Fruit fly (Drosophila melanogaster) whole organism, embryonic: ENCODE measurements around the gene yps.

Experiments
- Awh ChIP-seq: fragments of 200-800 bp; sonication (Bioruptor generic); IDR thresholded peaks from 2 replicates; pipeline ENCODE4, ENCODE4 v1.3.6; 2022; ENCODE audit warnings: missing biosample characterization, missing genetic modification characterization
- Blimp-1 ChIP-seq: fragments of 200-800 bp; sonication (Bioruptor generic); optimal IDR thresholded peaks from 3 replicates; lab custom pipeline; 2018; ENCODE audit warnings: missing biosample characterization, missing genetic modification characterization, mild to moderate bottlenecking, moderate library complexity, missing genetic modification reagents
- BtbVII ChIP-seq: fragments of 200-800 bp; sonication (Bioruptor generic); optimal IDR thresholded peaks from 3 replicates; lab custom pipeline; 2017; ENCODE audit warnings: missing biosample characterization, mild to moderate bottlenecking, missing genetic modification characterization
- CG11398 ChIP-seq: fragments of 200-800 bp; sonication (Bioruptor generic); optimal IDR thresholded peaks from 2 replicates; lab custom pipeline; 2016; ENCODE audit warnings: missing biosample characterization, missing genetic modification characterization
- CG11723 ChIP-seq: fragments of 200-800 bp; sonication (Bioruptor generic); optimal IDR thresholded peaks from 2 replicates; lab custom pipeline; 2017; ENCODE audit warnings: missing biosample characterization, mild to moderate bottlenecking, missing genetic modification characterization
- CG12391 ChIP-seq: fragments of 200-800 bp; sonication (Bioruptor generic); optimal IDR thresholded peaks from 3 replicates; lab custom pipeline; 2018; ENCODE audit warnings: missing biosample characterization, mild to moderate bottlenecking, missing genetic modification characterization, moderate library complexity
- CG12942 ChIP-seq: fragments of 200-800 bp; sonication (Bioruptor generic); optimal IDR thresholded peaks from 3 replicates; lab custom pipeline; 2016; ENCODE audit warnings: missing biosample characterization, missing genetic modification characterization
- CG13287 ChIP-seq: fragments of 200-800 bp; sonication (Bioruptor generic); IDR thresholded peaks from 2 replicates; pipeline ENCODE4 v1.3.6; 2022; ENCODE audit warnings: missing biosample characterization, missing genetic modification characterization; ENCODE audit not compliant: partially characterized antibody
- CG13424 ChIP-seq: fragments of 200-800 bp; sonication (Bioruptor generic); optimal IDR thresholded peaks from 2 replicates; lab custom pipeline; 2019; ENCODE audit warnings: missing biosample characterization, mild to moderate bottlenecking, missing genetic modification characterization, moderate library complexity
- CG1647 ChIP-seq: fragments of 200-800 bp; sonication (Bioruptor generic); optimal IDR thresholded peaks from 3 replicates; lab custom pipeline; 2016; ENCODE audit warnings: missing biosample characterization, missing genetic modification characterization
- CG17829 ChIP-seq: fragments of 200-800 bp; optimal IDR thresholded peaks from 2 replicates; lab custom pipeline; 2019; ENCODE audit warnings: missing biosample characterization, mild to moderate bottlenecking, missing genetic modification characterization, moderate library complexity
- CG1832 ChIP-seq: fragments of 200-800 bp; sonication (Bioruptor generic); optimal IDR thresholded peaks from 2 replicates; lab custom pipeline; 2017; ENCODE audit warnings: missing biosample characterization, mild to moderate bottlenecking, missing genetic modification characterization, inconsistent platforms
- CG2116 ChIP-seq: fragments of 200-800 bp; sonication (Bioruptor generic); optimal IDR thresholded peaks from 3 replicates; lab custom pipeline; 2018; ENCODE audit warnings: missing biosample characterization, mild to moderate bottlenecking, missing genetic modification characterization
- CG31365 ChIP-seq: fragments of 200-800 bp; sonication (Bioruptor generic); optimal IDR thresholded peaks from 2 replicates; lab custom pipeline; 2018; ENCODE audit warnings: missing biosample characterization, mild to moderate bottlenecking, missing genetic modification characterization
- CG31441 ChIP-seq: fragments of 200-800 bp; sonication (Bioruptor generic); IDR thresholded peaks from 2 replicates; pipeline ENCODE4 v1.3.6; 2022; ENCODE audit warnings: missing biosample characterization, missing genetic modification characterization
- CG34376 ChIP-seq: fragments of 200-800 bp; sonication (Bioruptor generic); optimal IDR thresholded peaks from 2 replicates; lab custom pipeline; 2018; ENCODE audit warnings: missing biosample characterization, mild to moderate bottlenecking, missing genetic modification characterization
- CG4854 ChIP-seq: fragments of 200-800 bp; sonication (Bioruptor generic); optimal IDR thresholded peaks from 2 replicates; lab custom pipeline; 2016; ENCODE audit warnings: missing biosample characterization, missing genetic modification characterization, inconsistent platforms
- CG6272 ChIP-seq: fragments of 200-800 bp; sonication (Bioruptor generic); IDR thresholded peaks from 2 replicates; pipeline ENCODE4 v1.3.6; 2022; ENCODE audit warnings: missing biosample characterization, missing genetic modification characterization
- CG6683 ChIP-seq: fragments of 200-800 bp; sonication (Bioruptor generic); optimal IDR thresholded peaks from 2 replicates; lab custom pipeline; 2017; ENCODE audit warnings: missing biosample characterization, mild to moderate bottlenecking, missing genetic modification characterization, missing genetic modification reagents
- CG7839 ChIP-seq: fragments of 200-800 bp; sonication (Bioruptor generic); optimal IDR thresholded peaks from 3 replicates; lab custom pipeline; 2018; ENCODE audit warnings: missing biosample characterization, mild to moderate bottlenecking, missing genetic modification characterization, moderate library complexity
- CG8388 ChIP-seq: fragments of 200-800 bp; sonication (Bioruptor generic); optimal IDR thresholded peaks from 2 replicates; lab custom pipeline; 2019; ENCODE audit warnings: missing biosample characterization, mild to moderate bottlenecking, missing genetic modification characterization, moderate library complexity
- CG9932 ChIP-seq: fragments of 200-800 bp; sonication (Bioruptor generic); IDR thresholded peaks from 2 replicates; pipeline ENCODE4 v1.3.6; 2022; ENCODE audit warnings: missing biosample characterization, missing genetic modification characterization
- D19B ChIP-seq: fragments of 200-800 bp; sonication (Bioruptor generic); optimal IDR thresholded peaks from 2 replicates; lab custom pipeline; 2017; ENCODE audit warnings: missing biosample characterization, mild to moderate bottlenecking, missing genetic modification characterization
- Dbx ChIP-seq: fragments of 200-800 bp; sonication (Bioruptor generic); IDR thresholded peaks from 3 replicates; pipeline ENCODE4 v1.3.6; 2022; ENCODE audit warnings: missing biosample characterization, missing genetic modification characterization
- Dip2 ChIP-seq: fragments of 200-800 bp; sonication (Bioruptor generic); IDR thresholded peaks from 2 replicates; pipeline ENCODE4 v1.3.6; 2022; ENCODE audit warnings: missing biosample characterization, missing genetic modification characterization
- Drgx ChIP-seq: fragments of 200-800 bp; sonication (Bioruptor generic); IDR thresholded peaks from 2 replicates; pipeline ENCODE4 v1.3.6; 2022; ENCODE audit warnings: missing biosample characterization, missing genetic modification characterization
- Kr ChIP-seq: fragments of 200-800 bp; sonication (Bioruptor generic); optimal IDR thresholded peaks from 2 replicates; lab custom pipeline; 2017; ENCODE audit warnings: missing biosample characterization, mild to moderate bottlenecking, missing genetic modification characterization
- Max ChIP-seq: fragments of 200-800 bp; sonication (Bioruptor generic); optimal IDR thresholded peaks from 2 replicates; lab custom pipeline; 2016; ENCODE audit warnings: missing biosample characterization, mild to moderate bottlenecking, missing genetic modification characterization
- Nf-YB ChIP-seq: fragments of 200-800 bp; sonication (Bioruptor generic); optimal IDR thresholded peaks from 3 replicates; lab custom pipeline; 2019; ENCODE audit warnings: missing biosample characterization, mild to moderate bottlenecking, missing genetic modification characterization, moderate library complexity
- Nf-YC ChIP-seq: fragments of 200-800 bp; optimal IDR thresholded peaks from 3 replicates; lab custom pipeline; 2019; ENCODE audit warnings: missing biosample characterization, mild to moderate bottlenecking, missing genetic modification characterization, moderate library complexity
- NfI ChIP-seq: fragments of 200-800 bp; sonication (Bioruptor generic); optimal IDR thresholded peaks from 3 replicates; lab custom pipeline; 2018; ENCODE audit warnings: missing biosample characterization, mild to moderate bottlenecking, missing genetic modification characterization, moderate library complexity
- Poxn ChIP-seq: fragments of 200-800 bp; sonication (Bioruptor generic); IDR thresholded peaks from 2 replicates; pipeline ENCODE4 v1.3.6; 2022; ENCODE audit warnings: missing biosample characterization, missing genetic modification characterization
- Ptx1 ChIP-seq: fragments of 200-800 bp; sonication (Bioruptor generic); IDR thresholded peaks from 2 replicates; pipeline ENCODE4 v1.3.6; 2022; ENCODE audit warnings: missing biosample characterization, missing genetic modification characterization
- Scr ChIP-seq: fragments of 200-800 bp; sonication (Bioruptor generic); IDR thresholded peaks from 2 replicates; pipeline ENCODE4 v1.3.6; 2022; ENCODE audit warnings: missing biosample characterization, missing genetic modification characterization; ENCODE audit not compliant: partially characterized antibody
- Sox100B ChIP-seq: fragments of 200-800 bp; sonication (Bioruptor generic); optimal IDR thresholded peaks from 3 replicates; lab custom pipeline; 2018; ENCODE audit warnings: missing biosample characterization, mild to moderate bottlenecking, missing genetic modification characterization
- Vsx1 ChIP-seq: fragments of 200-800 bp; sonication (Bioruptor generic); optimal IDR thresholded peaks from 2 replicates; lab custom pipeline; 2017; ENCODE audit warnings: missing biosample characterization, mild to moderate bottlenecking, missing genetic modification characterization, missing genetic modification reagents
- amos ChIP-seq: fragments of 200-800 bp; sonication (Bioruptor generic); IDR thresholded peaks from 2 replicates; pipeline ENCODE4 v1.3.6; 2022; ENCODE audit warnings: missing biosample characterization, missing genetic modification characterization; ENCODE audit not compliant: partially characterized antibody
- az2 ChIP-seq: fragments of 200-800 bp; sonication (Bioruptor generic); optimal IDR thresholded peaks from 3 replicates; lab custom pipeline; 2016; ENCODE audit warnings: missing biosample characterization, missing genetic modification characterization
- ci ChIP-seq: fragments of 200-800 bp; sonication (Bioruptor generic); IDR thresholded peaks from 3 replicates; pipeline ENCODE4 v1.3.6; 2022; ENCODE audit warnings: missing biosample characterization, missing genetic modification characterization
- dmrt99B ChIP-seq: fragments of 200-800 bp; sonication (Bioruptor generic); optimal IDR thresholded peaks from 2 replicates; lab custom pipeline; 2018; ENCODE audit warnings: missing biosample characterization, mild to moderate bottlenecking, missing genetic modification characterization, moderate library complexity
- fd64A ChIP-seq: fragments of 200-800 bp; sonication (Bioruptor generic); optimal IDR thresholded peaks from 3 replicates; lab custom pipeline; 2018; ENCODE audit warnings: missing biosample characterization, mild to moderate bottlenecking, missing genetic modification characterization
- fru ChIP-seq: fragments of >200 bp; optimal IDR thresholded peaks from 2 replicates; lab custom pipeline; 2017
- fu2 ChIP-seq: fragments of 200-800 bp; sonication (Bioruptor generic); optimal IDR thresholded peaks from 2 replicates; lab custom pipeline; 2016; ENCODE audit warnings: missing biosample characterization, missing genetic modification characterization
- gsb ChIP-seq: fragments of 200-800 bp; sonication (Bioruptor generic); IDR thresholded peaks from 2 replicates; pipeline ENCODE4 v1.3.6; 2022; ENCODE audit warnings: missing biosample characterization, missing genetic modification characterization
- oc ChIP-seq: fragments of 200-800 bp; sonication (Bioruptor generic); optimal IDR thresholded peaks from 2 replicates; lab custom pipeline; 2018; ENCODE audit warnings: missing biosample characterization, mild to moderate bottlenecking, missing genetic modification characterization, moderate library complexity
- odd ChIP-seq: fragments of 200-800 bp; sonication (Bioruptor generic); optimal IDR thresholded peaks from 2 replicates; lab custom pipeline; 2017; ENCODE audit warnings: missing biosample characterization, mild to moderate bottlenecking, missing genetic modification characterization
- phol ChIP-seq: fragments of 200-800 bp; sonication (Bioruptor generic); optimal IDR thresholded peaks from 3 replicates; lab custom pipeline; 2018; ENCODE audit warnings: missing biosample characterization, mild to moderate bottlenecking, missing genetic modification characterization, moderate library complexity
- tio ChIP-seq: fragments of 200-800 bp; sonication (Bioruptor generic); optimal IDR thresholded peaks from 2 replicates; lab custom pipeline; 2017; ENCODE audit warnings: missing biosample characterization, missing genetic modification characterization, inconsistent platforms
- usp ChIP-seq: fragments of >200 bp; optimal IDR thresholded peaks from 2 replicates; lab custom pipeline; 2017; ENCODE audit warnings: missing biosample characterization, missing genetic modification characterization
- wor ChIP-seq: fragments of 200-800 bp; sonication (Bioruptor generic); IDR thresholded peaks from 2 replicates; pipeline ENCODE4 v1.3.6; 2022; ENCODE audit warnings: missing biosample characterization, missing genetic modification characterization
- yki ChIP-seq: fragments of >200 bp; optimal IDR thresholded peaks from 3 replicates; lab custom pipeline; 2018

Gene yps

dm6 chr3L:12084969-12085690 is 39.8 kb downstream of the yps start (continued):
- TF ChIP-seq CG11723 (GFP tag; lab: Kevin White, UChicago) (no peak), CG34376 (GFP tag; lab: Kevin White, UChicago) (peak; percentile 70), CG6683 (GFP tag; lab: Kevin White, UChicago) (no peak), CG31365 (tag; lab: Kevin White, UChicago) (no peak), oc (tag; lab: Kevin White, UChicago) (no peak), phol (tag; lab: Kevin White, UChicago) (peak; percentile 6), BtbVII (GFP tag; lab: Kevin White, UChicago) (no peak), CG12942 (no peak), CG9932 (GFP tag; lab: Robert Waterston, UW) (no peak), Sox100B (GFP tag; lab: Kevin White, UChicago) (peak; percentile 10), wor (no peak), Kr (no peak), ci (GFP tag; lab: Robert Waterston, UW) (no peak), az2 (GFP tag; lab: Kevin White, UChicago) (no peak), Dbx (GFP tag; lab: Robert Waterston, UW) (no peak), D19B (GFP tag; lab: Kevin White, UChicago) (no peak), amos (GFP tag; lab: Robert Waterston, UW) (no peak), fru (lab: Kevin White, UChicago) (no peak), fd64A (GFP tag; lab: Kevin White, UChicago) (no peak), Awh (GFP tag; lab: Robert Waterston, UW) (no peak), Ptx1 (GFP tag; lab: Robert Waterston, UW) (no peak), CG13424 (peak; percentile 27), CG11398 (GFP tag; lab: Kevin White, UChicago) (no peak), Poxn (GFP tag; lab: Robert Waterston, UW) (no peak), CG13287 (GFP tag; lab: Robert Waterston, UW) (no peak), Scr (GFP tag; lab: Robert Waterston, UW) (no peak), CG4854 (GFP tag; lab: Kevin White, UChicago) (no peak), Dip2 (no peak), CG1832 (GFP tag; lab: Kevin White, UChicago) (no peak), Drgx (no peak), CG7839 (tag; lab: Kevin White, UChicago) (peak; percentile 24), dmrt99B (peak; percentile 53), CG31441 (GFP tag; lab: Robert Waterston, UW) (peak; percentile 52), tio (GFP tag; lab: Kevin White, UChicago) (no peak), CG17829 (peak; percentile 36), usp (GFP tag; lab: Kevin White, UChicago) (no peak), Blimp-1 (GFP tag; lab: Kevin White, UChicago) (peak; percentile 29), odd (peak; percentile 25), Nf-YB (GFP tag; lab: Kevin White, UChicago) (peak; percentile 9), Vsx1 (GFP tag; lab: Kevin White, UChicago) (no peak), Max (GFP tag; lab: Kevin White, UChicago) (no peak), CG8388 (GFP tag; lab: Kevin White, UChicago) (peak; percentile 33), NfI (GFP tag; lab: Kevin White, UChicago) (no peak), Nf-YC (tag; lab: Kevin White, UChicago) (peak; percentile 2), fu2 (GFP tag; lab: Kevin White, UChicago) (no peak), CG12391 (peak; percentile 35), CG6272 (GFP tag; lab: Robert Waterston, UW) (no peak), yki (lab: Kevin White, UChicago) (no peak), CG1647 (GFP tag; lab: Kevin White, UChicago) (no peak), gsb (no peak), CG2116 (GFP tag; lab: Kevin White, UChicago) (no peak)
